Worm (Caenorhabditis elegans) whole organism, young adult: ENCODE measurements around the gene F01G4.6.

Experiments
- B0019.2 ChIP-seq: fragments of 200-800 bp; sonication (Bioruptor generic); conservative IDR thresholded peaks from 2 replicates; pipeline ENCODE4 v1.3.6; 2022; ENCODE audit warnings: missing genetic modification reagents, missing genetic modification characterization, missing compliant biosample characterization
- B0035.1 ChIP-seq: sonication (generic microtip); optimal IDR thresholded peaks from 2 replicates; lab custom pipeline; 2016; ENCODE audit warnings: missing genetic modification characterization, mild to moderate bottlenecking, missing compliant biosample characterization, missing genotype, missing genetic modification reagents
- B0261.1 ChIP-seq: sonication (generic microtip); optimal IDR thresholded peaks from 2 replicates; lab custom pipeline; 2016; ENCODE audit warnings: mild to moderate bottlenecking, missing genetic modification characterization, moderate library complexity, missing compliant biosample characterization
- D2030.7 ChIP-seq: fragments of 200-800 bp; sonication (Bioruptor generic); IDR thresholded peaks from 2 replicates; pipeline ENCODE4 v1.3.6; 2022; ENCODE audit warnings: missing genetic modification reagents, missing genetic modification characterization, missing compliant biosample characterization
- F10E7.11 ChIP-seq: sonication (generic microtip); optimal IDR thresholded peaks from 2 replicates; lab custom pipeline; 2017; ENCODE audit warnings: mild to moderate bottlenecking, missing genetic modification characterization, moderate library complexity, missing compliant biosample characterization
- F23B12.7 ChIP-seq: sonication (generic microtip); optimal IDR thresholded peaks from 2 replicates; lab custom pipeline; 2017; ENCODE audit warnings: missing genetic modification characterization, mild to moderate bottlenecking, missing compliant biosample characterization, antibody characterized with exemption, moderate library complexity; ENCODE audit not compliant: insufficient read depth
- F37B4.10 ChIP-seq: fragments of 200-800 bp; sonication (Bioruptor generic); IDR thresholded peaks from 2 replicates; pipeline ENCODE4 v1.3.6; 2022; ENCODE audit warnings: missing genetic modification characterization, missing compliant biosample characterization
- F57A8.1 ChIP-seq: fragments of 200-800 bp; sonication (Bioruptor generic); optimal IDR thresholded peaks from 2 replicates; lab custom pipeline; 2018; ENCODE audit warnings: mild to moderate bottlenecking, missing genetic modification characterization, moderate library complexity, missing compliant biosample characterization
- K11D2.4 ChIP-seq: fragments of 200-800 bp; sonication (Bioruptor generic); IDR thresholded peaks from 2 replicates; pipeline ENCODE4 v1.3.6; 2022; ENCODE audit warnings: missing genetic modification reagents, missing genetic modification characterization, missing compliant biosample characterization
- Y53G8AR.9 ChIP-seq: fragments of 200-800 bp; sonication (Bioruptor generic); conservative IDR thresholded peaks from 2 replicates; pipeline ENCODE4 v1.3.6; 2022; ENCODE audit warnings: missing genetic modification reagents, missing genetic modification characterization, missing compliant biosample characterization
- Y56A3A.18 ChIP-seq: fragments of 200-800 bp; sonication (Bioruptor generic); IDR thresholded peaks from 2 replicates; pipeline ENCODE4 v1.3.6; 2022; ENCODE audit warnings: missing genetic modification reagents, missing genetic modification characterization, missing compliant biosample characterization
- ama-1 ChIP-seq, 3 experiments: fragments of 150-350 bp in 1 of 3; sonication (generic microtip) in 2 of 3; optimal IDR thresholded peaks; 2 replicates each; lab custom pipeline; 2014 to 2018; ENCODE audit warnings: missing biosample characterization in 2 of 3, missing genetic modification characterization in 2 of 3, missing genetic modification reagents in 2 of 3
- bed-2 ChIP-seq: fragments of 200-800 bp; sonication (Bioruptor generic); IDR thresholded peaks from 2 replicates; pipeline ENCODE4 v1.3.6; 2022; ENCODE audit warnings: missing genetic modification reagents, missing genetic modification characterization, missing compliant biosample characterization
- ccch-3 ChIP-seq: fragments of 200-800 bp; sonication (Bioruptor generic); optimal IDR thresholded peaks from 2 replicates; lab custom pipeline; 2018; ENCODE audit warnings: mild to moderate bottlenecking, missing genetic modification characterization, missing compliant biosample characterization
- cebp-2 ChIP-seq: fragments of 200-800 bp; sonication (Bioruptor generic); IDR thresholded peaks from 2 replicates; pipeline ENCODE4 v1.3.6; 2022; ENCODE audit warnings: missing genetic modification characterization, missing compliant biosample characterization
- chd-7 ChIP-seq: sonication (generic microtip); optimal IDR thresholded peaks from 2 replicates; lab custom pipeline; 2016; ENCODE audit warnings: mild to moderate bottlenecking, missing genetic modification characterization, moderate library complexity, missing compliant biosample characterization
- die-1 ChIP-seq: sonication (generic microtip); optimal IDR thresholded peaks from 2 replicates; lab custom pipeline; 2016; ENCODE audit warnings: missing genotype, mild to moderate bottlenecking, missing genetic modification characterization, missing compliant biosample characterization
- dpff-1 ChIP-seq: sonication (generic microtip); optimal IDR thresholded peaks from 2 replicates; lab custom pipeline; 2017; ENCODE audit warnings: mild to moderate bottlenecking, missing genetic modification characterization, missing compliant biosample characterization
- egl-44 ChIP-seq: fragments of 200-800 bp; sonication (Bioruptor generic); IDR thresholded peaks from 2 replicates; pipeline ENCODE4 v1.3.6; 2022; ENCODE audit warnings: missing genetic modification reagents, missing genetic modification characterization, missing compliant biosample characterization
- egrh-3 ChIP-seq: fragments of 200-800 bp; sonication (Bioruptor generic); IDR thresholded peaks from 2 replicates; pipeline ENCODE4 v1.3.6; 2022; ENCODE audit warnings: missing genetic modification reagents, missing genetic modification characterization, missing compliant biosample characterization
- ets-4 ChIP-seq: fragments of 200-800 bp; sonication (Bioruptor generic); optimal IDR thresholded peaks from 2 replicates; lab custom pipeline; 2018; ENCODE audit warnings: mild to moderate bottlenecking, missing genetic modification characterization, missing compliant biosample characterization
- gei-17 ChIP-seq: fragments of 200-800 bp; sonication (Bioruptor generic); optimal IDR thresholded peaks from 2 replicates; lab custom pipeline; 2018; ENCODE audit warnings: mild to moderate bottlenecking, missing genetic modification characterization, missing compliant biosample characterization
- him-1 ChIP-seq: sonication (generic microtip); optimal IDR thresholded peaks from 2 replicates; lab custom pipeline; 2016; ENCODE audit warnings: missing genotype, missing genetic modification reagents, missing genetic modification characterization, missing compliant biosample characterization
- lin-35 ChIP-seq, 3 experiments: fragments of 150-350 bp in 2 of 3; sonication (generic microtip) in 1 of 3; optimal IDR thresholded peaks; 2 replicates each; lab custom pipeline; 2014 to 2018; ENCODE audit warnings: missing biosample characterization in 3 of 3, missing genetic modification characterization in 3 of 3, missing genetic modification reagents in 3 of 3
- madf-3 ChIP-seq: fragments of 200-800 bp; sonication (Bioruptor generic); IDR thresholded peaks from 2 replicates; pipeline ENCODE4 v1.3.6; 2022; ENCODE audit warnings: missing genetic modification reagents, missing genetic modification characterization, missing compliant biosample characterization
- mcd-1 ChIP-seq: fragments of 200-800 bp; sonication (Bioruptor generic); IDR thresholded peaks from 2 replicates; pipeline ENCODE4 v1.3.6; 2022; ENCODE audit warnings: missing genetic modification reagents, missing genetic modification characterization, missing compliant biosample characterization
- nfya-1 ChIP-seq: sonication (generic microtip); optimal IDR thresholded peaks from 2 replicates; lab custom pipeline; 2017; ENCODE audit warnings: antibody characterized with exemption, missing compliant biosample characterization, missing genetic modification characterization, borderline replicate concordance; ENCODE audit not compliant: insufficient read depth
- nfya-2 ChIP-seq: fragments of 200-800 bp; sonication (Bioruptor generic); IDR thresholded peaks from 2 replicates; pipeline ENCODE4 v1.3.6; 2022; ENCODE audit warnings: missing genetic modification reagents, missing genetic modification characterization, missing compliant biosample characterization
- nfyb-1 ChIP-seq: fragments of 200-800 bp; sonication (Bioruptor generic); IDR thresholded peaks from 2 replicates; pipeline ENCODE4 v1.3.6; 2022; ENCODE audit warnings: missing genetic modification reagents, missing genetic modification characterization, missing compliant biosample characterization
- nhr-179 ChIP-seq: sonication (generic microtip); optimal IDR thresholded peaks from 2 replicates; lab custom pipeline; 2016; ENCODE audit warnings: mild to moderate bottlenecking, missing genetic modification characterization, missing compliant biosample characterization
- nhr-90 ChIP-seq: sonication (generic microtip); optimal IDR thresholded peaks from 2 replicates; lab custom pipeline; 2016; ENCODE audit warnings: missing genotype, mild to moderate bottlenecking, missing genetic modification characterization, missing compliant biosample characterization
- pbrm-1 ChIP-seq: fragments of 200-800 bp; sonication (Bioruptor generic); IDR thresholded peaks from 2 replicates; pipeline ENCODE4 v1.3.6; 2022; ENCODE audit warnings: missing genetic modification reagents, missing genetic modification characterization, missing compliant biosample characterization
- pha-4 ChIP-seq: fragments of 150-350 bp; sonication (generic microtip); optimal IDR thresholded peaks from 2 replicates; lab custom pipeline; 2014; ENCODE audit warnings: missing biosample characterization, missing genetic modification reagents, missing genetic modification characterization
- repo-1 ChIP-seq: sonication (generic microtip); optimal IDR thresholded peaks from 2 replicates; lab custom pipeline; 2017; ENCODE audit warnings: mild to moderate bottlenecking, missing genetic modification characterization, missing compliant biosample characterization
- snpc-1.1 ChIP-seq: sonication (generic microtip); optimal IDR thresholded peaks from 2 replicates; lab custom pipeline; 2017; ENCODE audit warnings: missing genetic modification characterization, mild to moderate bottlenecking, missing compliant biosample characterization, antibody characterized with exemption, moderate library complexity, missing genotype, missing genetic modification reagents; ENCODE audit not compliant: insufficient read depth
- snpc-1.3 ChIP-seq: sonication (generic microtip); optimal IDR thresholded peaks from 2 replicates; lab custom pipeline; 2017; ENCODE audit warnings: missing genetic modification characterization, mild to moderate bottlenecking, missing compliant biosample characterization, antibody characterized with exemption, moderate library complexity, missing genotype, missing genetic modification reagents; ENCODE audit not compliant: insufficient read depth
- snpc-4 ChIP-seq, 5 experiments: fragments of 150-350 bp in 1 of 5; sonication (generic microtip) in 4 of 5; optimal IDR thresholded peaks; 2 replicates each; lab custom pipeline; 2014 to 2018; ENCODE audit warnings: missing genetic modification characterization in 5 of 5, missing biosample characterization in 3 of 5, antibody characterized with exemption in 2 of 5, mild to moderate bottlenecking in 2 of 5, missing compliant biosample characterization in 2 of 5, missing genotype in 2 of 5, moderate library complexity in 2 of 5, missing genetic modification reagents in 1 of 5
- somi-1 ChIP-seq: fragments of 200-800 bp; sonication (Bioruptor generic); optimal IDR thresholded peaks from 2 replicates; lab custom pipeline; 2018; ENCODE audit warnings: mild to moderate bottlenecking, missing genetic modification characterization, missing compliant biosample characterization
- sptf-2 ChIP-seq: fragments of 200-800 bp; sonication (Bioruptor generic); optimal IDR thresholded peaks from 2 replicates; lab custom pipeline; 2018; ENCODE audit warnings: mild to moderate bottlenecking, missing genetic modification characterization, missing compliant biosample characterization
- tbp1 ChIP-seq: fragments of 200-800 bp; sonication (Bioruptor generic); optimal IDR thresholded peaks from 2 replicates; lab custom pipeline; 2018; ENCODE audit warnings: mild to moderate bottlenecking, missing genetic modification characterization, missing compliant biosample characterization
- tbx-9 ChIP-seq: sonication (generic microtip); optimal IDR thresholded peaks from 2 replicates; lab custom pipeline; 2016; ENCODE audit warnings: borderline replicate concordance, missing genetic modification characterization, inconsistent platforms, missing compliant biosample characterization
- tlf-1 ChIP-seq: fragments of 200-800 bp; sonication (Bioruptor generic); optimal IDR thresholded peaks from 2 replicates; lab custom pipeline; 2018; ENCODE audit warnings: mild to moderate bottlenecking, missing genetic modification characterization, missing compliant biosample characterization
- ztf-3 ChIP-seq: fragments of 200-800 bp; sonication (Bioruptor generic); optimal IDR thresholded peaks from 2 replicates; lab custom pipeline; 2018; ENCODE audit warnings: mild to moderate bottlenecking, missing genetic modification characterization, missing compliant biosample characterization

The F01G4.6 gene

DNA sequence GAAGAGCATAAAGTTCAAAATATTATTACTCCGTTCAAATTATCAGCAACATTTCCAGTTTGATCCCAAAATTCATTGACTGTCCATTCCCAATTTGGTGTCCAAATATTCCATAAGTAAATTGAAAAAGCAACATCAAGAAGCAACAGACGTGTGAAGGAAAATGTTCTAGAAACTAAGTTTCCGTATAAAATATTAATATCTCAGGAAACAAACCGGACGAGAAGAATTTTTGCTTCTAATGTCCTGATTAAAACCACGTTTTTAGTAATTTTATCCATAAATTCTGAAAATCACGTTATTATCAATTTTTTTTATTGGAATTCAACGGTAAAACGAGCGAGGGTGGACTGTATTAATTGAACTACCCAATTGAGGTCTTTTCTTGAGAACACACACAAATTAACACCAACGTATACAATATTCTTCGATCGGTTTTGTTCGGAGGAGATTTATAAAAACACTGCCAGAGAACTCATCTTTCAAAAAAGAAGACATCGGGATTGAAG lies 2.3 kb downstream of the F01G4.6 start, which contains the start of gene pigq-1 (continued):
- TF ChIP-seq madf-3 (GFP tag; lab: Robert Waterston, UW), result no peak
- TF ChIP-seq nfya-2 (GFP tag; lab: Robert Waterston, UW), result no peak
- TF ChIP-seq ztf-3, result peak; percentile 43
- TF ChIP-seq tlf-1, result peak; percentile 80
- peak; percentile 34 for TF ChIP-seq tbp1 (GFP tag; lab: Kevin White, UChicago)
- TF ChIP-seq F23B12.7, result no peak
- no peak for TF ChIP-seq nhr-90 (tag; lab: Kevin White, UChicago)
- peak; percentile 95 for TF ChIP-seq dpff-1
- TF ChIP-seq tbx-9 (tag; lab: Kevin White, UChicago), result no peak
- TF ChIP-seq mcd-1, result no peak
- no peak for TF ChIP-seq cebp-2 (GFP tag; lab: Robert Waterston, UW)

DNA sequence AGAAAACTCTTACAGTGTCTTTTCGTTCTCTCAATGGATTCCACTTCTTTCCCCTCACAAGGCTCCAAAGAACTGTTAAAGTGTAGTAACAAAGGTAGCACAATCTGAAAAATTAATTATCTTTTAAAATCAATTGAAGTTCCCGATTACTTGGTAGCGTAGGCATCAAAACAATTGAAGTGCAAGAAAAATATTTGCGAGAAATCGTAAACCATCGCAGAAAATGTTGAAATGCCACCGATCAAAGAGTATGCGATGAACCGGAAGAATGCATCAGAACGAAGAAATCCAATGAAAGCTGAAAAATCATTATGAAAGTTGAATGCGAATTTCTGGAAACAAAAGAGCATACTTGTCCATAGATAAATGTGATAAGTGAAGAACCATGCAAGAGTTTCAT lies 2.8 kb downstream of the F01G4.6 start:
- TF ChIP-seq lin-35 (GFP tag; optimal IDR thresholded peaks at IDR 0.05; lab: Kevin White, UChicago), result no peak
- no peak for TF ChIP-seq egl-44 (GFP tag; lab: Robert Waterston, UW)
- no peak for TF ChIP-seq die-1 (tag; lab: Kevin White, UChicago)
- TF ChIP-seq pha-4, result no peak
- no peak for TF ChIP-seq egrh-3
- no peak for TF ChIP-seq gei-17
- no peak for TF ChIP-seq F10E7.11 (tag; lab: Kevin White, UChicago)
- TF ChIP-seq F37B4.10 (GFP tag; lab: Robert Waterston, UW), result no peak
- TF ChIP-seq madf-3 (GFP tag; lab: Robert Waterston, UW), result no peak

- TF ChIP-seq nfya-1 (tag; lab: Kevin White, UChicago) (no peak), K11D2.4 (GFP tag; lab: Robert Waterston, UW) (no peak), nfyb-1 (peak; percentile 21; the same call in 1 of the 2 replicates), snpc-1.1 (tag; lab: Kevin White, UChicago) (peak; percentile 28), B0019.2 (no peak), sptf-2 (GFP tag; lab: Kevin White, UChicago) (no peak), bed-2 (GFP tag; lab: Robert Waterston, UW) (no peak), B0261.1 (no peak), Y56A3A.18 (GFP tag; lab: Robert Waterston, UW) (0 out of 2 replicates have a peak, but pooled peaks have one; percentile 49), gei-17 (no peak), pbrm-1 (peak; percentile 52; the same call in 1 of the 2 replicates), him-1 (tag; lab: Kevin White, UChicago) (peak; percentile 64), F23B12.7 (no peak), F37B4.10 (GFP tag; lab: Robert Waterston, UW) (no peak), repo-1 (tag; lab: Kevin White, UChicago) (peak; percentile 78), ets-4 (GFP tag; lab: Kevin White, UChicago) (no peak), lin-35 (GFP tag; optimal IDR thresholded peaks at IDR 0.05; lab: Kevin White, UChicago) (peak in 1 of 3 experiments; percentile 47), F57A8.1 (GFP tag; lab: Kevin White, UChicago) (no peak), snpc-4 (GFP tag; optimal IDR thresholded peaks at IDR 0.05; lab: Kevin White, UChicago) (peak; percentile 54), snpc-4 (tag; optimal IDR thresholded peaks at IDR 0.05; lab: Kevin White, UChicago) (peak in 2 of 4 experiments; percentile 37 to 45), chd-7 (peak; percentile 63), nhr-179 (tag; lab: Kevin White, UChicago) (no peak), egl-44 (GFP tag; lab: Robert Waterston, UW) (no peak), somi-1 (no peak), snpc-1.3 (peak; percentile 26), pha-4 (no peak), ccch-3 (GFP tag; lab: Kevin White, UChicago) (no peak), ama-1 (optimal IDR thresholded peaks at IDR 0.05; lab: Kevin White, UChicago) (no peak), ama-1 (GFP tag; optimal IDR thresholded peaks at IDR 0.05; lab: Kevin White, UChicago) (peak in 1 of 2 experiments; percentile 63), B0035.1 (tag; lab: Kevin White, UChicago) (peak; percentile 61), D2030.7 (GFP tag; lab: Robert Waterston, UW) (peak; percentile 33; the same call in 1 of the 2 replicates), Y53G8AR.9 (GFP tag; lab: Robert Waterston, UW) (no peak; the same call in 1 of the 2 replicates)
Measured at ce11 chrIV:11145929-11146339, 3.4 kb downstream of the F01G4.6 start.
